Worm (Caenorhabditis elegans) whole organism, L4 larva: ENCODE results near the gene srd-38.

Experiments used
- ceh-82 ChIP-seq: sonication (generic microtip); optimal IDR thresholded peaks from 2 replicates; lab custom pipeline; 2017; ENCODE audit warnings: missing biosample characterization, missing genetic modification characterization
- mxl-2 ChIP-seq: fragments of 200-800 bp; sonication (Bioruptor generic); conservative IDR thresholded peaks from 2 replicates; pipeline ENCODE4 v1.3.6; 2022; ENCODE audit warnings: missing genetic modification reagents, missing genetic modification characterization, missing compliant biosample characterization
- ztf-11 ChIP-seq: fragments of 150-350 bp; optimal IDR thresholded peaks from 2 replicates; lab custom pipeline; 2014; ENCODE audit warnings: missing biosample characterization, missing genetic modification characterization

DNA sequence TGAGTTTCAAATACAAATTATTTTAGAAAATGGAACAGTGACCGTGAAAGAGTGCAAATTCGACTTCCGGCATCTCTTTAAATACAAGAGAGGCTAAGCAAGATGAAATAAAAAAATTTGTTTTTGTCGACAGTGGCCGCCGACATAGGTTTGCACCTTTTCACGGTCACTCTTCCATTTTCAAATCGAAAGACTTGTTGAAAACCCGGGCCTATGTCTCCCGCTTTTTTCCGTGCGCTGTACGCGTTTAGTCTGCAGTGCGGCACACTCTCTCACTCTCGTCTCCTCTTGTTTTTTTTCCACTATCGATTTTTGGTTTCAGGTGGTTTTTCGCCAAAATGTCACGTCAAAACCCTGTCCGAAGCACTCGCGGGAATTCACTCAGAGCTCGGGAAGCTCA is 46.5 kb upstream of the srd-38 start, which contains the start of gene hpl-1:
- no peak for TF ChIP-seq ceh-82 (tag; lab: Kevin White, UChicago)
- TF ChIP-seq mxl-2 (GFP tag; lab: Robert Waterston, UW), result no peak
- TF ChIP-seq ztf-11, result no peak
